Fruit fly (Drosophila melanogaster): ENCODE results near the gene CG42464.

DNA sequence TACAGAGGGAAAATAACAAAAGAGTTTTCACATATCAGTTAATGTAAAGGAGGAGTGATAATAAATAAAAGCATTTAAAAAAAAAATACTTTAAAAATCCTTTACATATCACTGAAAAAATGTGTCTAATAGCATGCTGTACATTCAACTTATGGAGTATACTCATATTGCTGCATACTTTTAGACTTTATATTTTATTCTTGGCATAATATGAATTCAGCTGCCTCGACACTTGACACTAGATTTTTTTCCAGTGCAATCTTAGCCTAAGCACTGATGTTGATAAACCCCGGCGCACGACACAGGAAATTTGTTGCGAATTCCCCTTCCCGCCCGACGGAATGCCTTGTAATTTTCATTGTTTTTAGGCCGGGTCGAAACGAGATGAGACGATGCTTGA, 41.2 kb downstream of the CG42464 start:
- no peak for TF ChIP-seq h (optimal IDR thresholded peaks at IDR 0.05)
- TF ChIP-seq insv (optimal IDR thresholded peaks at IDR 0.05): no peak

Data from Kc167 (cell line).